Fruit fly (Drosophila melanogaster): ENCODE measurements around the gene Cyp4s3.
A peak's percentile ranks its signal among the peaks of the same experiment; 100 is the strongest.

Gene Cyp4s3

DNA sequence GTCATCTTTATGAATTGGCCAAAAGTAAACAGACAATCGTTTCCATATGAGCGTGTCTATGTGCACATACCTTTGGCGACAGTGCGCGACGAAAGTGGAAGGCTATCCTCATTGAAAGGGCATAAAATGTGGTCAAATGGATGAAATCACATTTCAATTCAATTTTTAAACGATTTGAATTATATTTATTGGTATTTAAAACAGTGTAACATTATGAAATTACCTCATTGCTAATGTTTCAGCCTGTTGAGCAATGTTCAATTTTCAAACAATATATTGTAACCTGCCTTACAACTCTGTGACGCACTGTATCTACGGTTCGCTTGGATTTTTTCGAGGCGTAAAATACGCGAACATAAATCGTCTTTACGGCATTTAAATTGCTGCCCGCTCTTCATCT is 3.8 kb upstream of the Cyp4s3 start (continued):
- peak; percentile 62 for TF ChIP-seq schlank (tag; optimal IDR thresholded peaks at IDR 0.05)
- TF ChIP-seq gfzf (GFP tag; optimal IDR thresholded peaks at IDR 0.05), result no peak
- TF ChIP-seq sc (optimal IDR thresholded peaks at IDR 0.05), result no peak
- no peak for TF ChIP-seq sc (GFP tag; optimal IDR thresholded peaks at IDR 0.05)
- peak; percentile 31 for TF ChIP-seq CG1603 (tag; optimal IDR thresholded peaks at IDR 0.05)
- no peak for TF ChIP-seq cg (GFP tag; optimal IDR thresholded peaks at IDR 0.05)
- TF ChIP-seq pum (GFP tag; optimal IDR thresholded peaks at IDR 0.05), result no peak
- TF ChIP-seq CG14667 (GFP tag; IDR thresholded peaks at IDR 0.05), result no peak
- TF ChIP-seq CG16815 (GFP tag; optimal IDR thresholded peaks at IDR 0.05), result peak; percentile 28
- TF ChIP-seq CG12299 (tag; optimal IDR thresholded peaks at IDR 0.05), result no peak
- TF ChIP-seq repo (GFP tag; optimal IDR thresholded peaks at IDR 0.05), result no peak
- TF ChIP-seq CG11398 (GFP tag; optimal IDR thresholded peaks at IDR 0.05), result no peak
- no peak for TF ChIP-seq danr (GFP tag; IDR thresholded peaks at IDR 0.05)
- TF ChIP-seq hkb (optimal IDR thresholded peaks at IDR 0.05), result no peak
- TF ChIP-seq hkb (GFP tag; IDR thresholded peaks at IDR 0.05), result peak; percentile 28; the same call in 1 of the 2 replicates
- TF ChIP-seq H2.0 (GFP tag; IDR thresholded peaks at IDR 0.05), result no peak
- TF ChIP-seq CG14860 (GFP tag; IDR thresholded peaks at IDR 0.05; ENCODE audit: partially characterized antibody), result no peak
- TF ChIP-seq al (GFP tag; IDR thresholded peaks at IDR 0.05), result peak; percentile 70
- no peak for TF ChIP-seq B-H2 (GFP tag; optimal IDR thresholded peaks at IDR 0.05)
- no peak for TF ChIP-seq TFAM (GFP tag; optimal IDR thresholded peaks at IDR 0.05)
- no peak for TF ChIP-seq nerfin-1 (tag; optimal IDR thresholded peaks at IDR 0.05)
- TF ChIP-seq CG12155 (GFP tag; optimal IDR thresholded peaks at IDR 0.05), result peak; percentile 39
- TF ChIP-seq CG10654 (GFP tag; optimal IDR thresholded peaks at IDR 0.05), result no peak
- TF ChIP-seq D19A (tag; optimal IDR thresholded peaks at IDR 0.05), result no peak
- TF ChIP-seq Scr (GFP tag; IDR thresholded peaks at IDR 0.05; ENCODE audit: partially characterized antibody), result no peak
- no peak for TF ChIP-seq fru (optimal IDR thresholded peaks at IDR 0.05)
- TF ChIP-seq knrl (GFP tag; IDR thresholded peaks at IDR 0.05; ENCODE audit: partially characterized antibody), result no peak
- no peak for TF ChIP-seq chinmo (GFP tag; IDR thresholded peaks at IDR 0.05; ENCODE audit: partially characterized antibody)
- TF ChIP-seq Max (GFP tag; optimal IDR thresholded peaks at IDR 0.05), result no peak
- peak; percentile 3 for TF ChIP-seq Bteb2 (GFP tag; optimal IDR thresholded peaks at IDR 0.05)
- no peak for TF ChIP-seq Abd-B (GFP tag; optimal IDR thresholded peaks at IDR 0.05)
- no peak for TF ChIP-seq CG17186 (GFP tag; optimal IDR thresholded peaks at IDR 0.05)
- TF ChIP-seq CG7839 (tag; optimal IDR thresholded peaks at IDR 0.05), result peak; percentile 62
- no peak for TF ChIP-seq Spps (tag; optimal IDR thresholded peaks at IDR 0.05)
- peak; percentile 6 for TF ChIP-seq CrebB (tag; optimal IDR thresholded peaks at IDR 0.05)
- no peak for TF ChIP-seq mld (GFP tag; IDR thresholded peaks at IDR 0.05; ENCODE audit: partially characterized antibody)
- TF ChIP-seq CG6254 (GFP tag; optimal IDR thresholded peaks at IDR 0.05), result no peak
- peak; percentile 38; the same call in 1 of the 2 replicates for TF ChIP-seq esg (GFP tag; conservative IDR thresholded peaks at IDR 0.05)
- TF ChIP-seq salm (tag; optimal IDR thresholded peaks at IDR 0.05), result no peak
- peak; percentile 81 for TF ChIP-seq CG9932 (GFP tag; IDR thresholded peaks at IDR 0.05)
- no peak for TF ChIP-seq Side (GFP tag; optimal IDR thresholded peaks at IDR 0.05)
- no peak for TF ChIP-seq CG4820 (GFP tag; optimal IDR thresholded peaks at IDR 0.05)
- TF ChIP-seq GATAe (GFP tag; conservative IDR thresholded peaks at IDR 0.05), result no peak
- TF ChIP-seq Nf-YB (GFP tag; optimal IDR thresholded peaks at IDR 0.05), result no peak
- TF ChIP-seq CG3847 (GFP tag; IDR thresholded peaks at IDR 0.05), result peak; percentile 62
- no peak for TF ChIP-seq slou (GFP tag; optimal IDR thresholded peaks at IDR 0.05)
- TF ChIP-seq CG6689 (GFP tag; IDR thresholded peaks at IDR 0.05), result 0 out of 2 replicates have a peak, but pooled peaks have one; percentile 46
- peak; percentile 20; the same call in 1 of the 2 replicates for TF ChIP-seq MBD-R2 (GFP tag; IDR thresholded peaks at IDR 0.05)
- TF ChIP-seq Fer1 (GFP tag; optimal IDR thresholded peaks at IDR 0.05), result peak; percentile 35
- no peak for TF ChIP-seq chn (GFP tag; optimal IDR thresholded peaks at IDR 0.05)
- TF ChIP-seq sug (tag; optimal IDR thresholded peaks at IDR 0.05), result peak; percentile 35
- TF ChIP-seq CG10274 (GFP tag; optimal IDR thresholded peaks at IDR 0.05), result peak; percentile 4

Measured in whole organism, embryonic.